Fruit fly (Drosophila melanogaster) whole organism, pupa: ENCODE measurements around the gene CG32645.

Source experiments
- CG10348 ChIP-seq: fragments of 200-800 bp; sonication (Bioruptor generic); IDR thresholded peaks from 2 replicates; pipeline ENCODE4 v1.3.6; 2022; ENCODE audit warnings: missing biosample characterization, missing genetic modification characterization
- CG12605 ChIP-seq: fragments of 200-800 bp; sonication (Bioruptor generic); IDR thresholded peaks from 2 replicates; pipeline ENCODE4 v1.3.6; 2022; ENCODE audit warnings: missing biosample characterization, missing genetic modification characterization
- CG13204 ChIP-seq: fragments of 200-800 bp; sonication (Bioruptor generic); optimal IDR thresholded peaks from 2 replicates; lab custom pipeline; 2018; ENCODE audit warnings: missing biosample characterization, mild to moderate bottlenecking, missing genetic modification characterization, moderate library complexity
- CG14655 ChIP-seq: fragments of 200-800 bp; sonication (Bioruptor generic); optimal IDR thresholded peaks from 3 replicates; lab custom pipeline; 2017; ENCODE audit warnings: mild to moderate bottlenecking, missing biosample characterization, missing genetic modification reagents, missing genetic modification characterization
- CG15710 ChIP-seq: fragments of 200-800 bp; sonication (Bioruptor generic); optimal IDR thresholded peaks from 2 replicates; lab custom pipeline; 2018; ENCODE audit warnings: missing biosample characterization, mild to moderate bottlenecking, missing genetic modification characterization, moderate library complexity
- CG17806 ChIP-seq: fragments of 200-800 bp; sonication (Bioruptor generic); optimal IDR thresholded peaks from 2 replicates; lab custom pipeline; 2018; ENCODE audit warnings: missing biosample characterization, mild to moderate bottlenecking, missing genetic modification characterization, moderate library complexity
- CG32121 ChIP-seq: fragments of 200-800 bp; sonication (Bioruptor generic); IDR thresholded peaks from 2 replicates; pipeline ENCODE4 v1.3.6; 2022; ENCODE audit warnings: missing biosample characterization, missing genetic modification characterization
- CG34367 ChIP-seq: fragments of 200-800 bp; sonication (Bioruptor generic); optimal IDR thresholded peaks from 2 replicates; lab custom pipeline; 2018; ENCODE audit warnings: missing biosample characterization, mild to moderate bottlenecking, missing genetic modification characterization
- CG4496 ChIP-seq: fragments of 200-800 bp; sonication (Bioruptor generic); IDR thresholded peaks from 3 replicates; pipeline ENCODE4 v1.3.6; 2022; ENCODE audit warnings: missing biosample characterization, missing genetic modification characterization
- CG8159 ChIP-seq: fragments of 200-800 bp; sonication (Bioruptor generic); optimal IDR thresholded peaks from 3 replicates; lab custom pipeline; 2018; ENCODE audit warnings: missing biosample characterization, mild to moderate bottlenecking, missing genetic modification characterization, moderate library complexity
- CG8301 ChIP-seq: fragments of 200-800 bp; sonication (Bioruptor generic); optimal IDR thresholded peaks from 2 replicates; lab custom pipeline; 2018; ENCODE audit warnings: missing biosample characterization, mild to moderate bottlenecking, missing genetic modification characterization
- CG9948 ChIP-seq: fragments of 200-800 bp; sonication (Bioruptor generic); optimal IDR thresholded peaks from 2 replicates; lab custom pipeline; 2018; ENCODE audit warnings: missing biosample characterization, mild to moderate bottlenecking, missing genetic modification characterization, moderate library complexity
- D1 ChIP-seq: fragments of 200-800 bp; sonication (Bioruptor generic); optimal IDR thresholded peaks from 2 replicates; lab custom pipeline; 2018; ENCODE audit warnings: missing biosample characterization, mild to moderate bottlenecking, missing genetic modification characterization, moderate library complexity
- EcR ChIP-seq: fragments of 200-800 bp; sonication (Bioruptor generic); optimal IDR thresholded peaks from 3 replicates; lab custom pipeline; 2019; ENCODE audit warnings: missing biosample characterization, missing genetic modification characterization, mild to moderate bottlenecking, moderate library complexity, missing genetic modification reagents
- Ets98B ChIP-seq: fragments of 200-800 bp; sonication (Bioruptor generic); IDR thresholded peaks from 2 replicates; pipeline ENCODE4 v1.3.6; 2022; ENCODE audit warnings: missing biosample characterization, missing genetic modification characterization
- Pif1A ChIP-seq: fragments of 200-800 bp; sonication (Bioruptor generic); optimal IDR thresholded peaks from 3 replicates; lab custom pipeline; 2016; ENCODE audit warnings: missing biosample characterization, missing genetic modification characterization
- Pif1B ChIP-seq: fragments of 200-800 bp; sonication (Bioruptor generic); optimal IDR thresholded peaks from 3 replicates; lab custom pipeline; 2016; ENCODE audit warnings: missing biosample characterization, missing genetic modification characterization
- Snoo ChIP-seq: fragments of 200-800 bp; sonication (Bioruptor generic); optimal IDR thresholded peaks from 3 replicates; lab custom pipeline; 2017; ENCODE audit warnings: missing biosample characterization, mild to moderate bottlenecking, missing genetic modification characterization, inconsistent platforms
- fd96Ca ChIP-seq: fragments of 200-800 bp; sonication (Bioruptor generic); IDR thresholded peaks from 3 replicates; pipeline ENCODE4 v1.3.6; 2022; ENCODE audit warnings: missing biosample characterization, missing genetic modification characterization
- gl ChIP-seq: fragments of 200-800 bp; sonication (Bioruptor generic); optimal IDR thresholded peaks from 2 replicates; lab custom pipeline; 2018; ENCODE audit warnings: missing biosample characterization, mild to moderate bottlenecking, missing genetic modification characterization
- rn ChIP-seq: fragments of 200-800 bp; sonication (Bioruptor generic); IDR thresholded peaks from 2 replicates; pipeline ENCODE4 v1.3.6; 2022; ENCODE audit warnings: missing biosample characterization, missing genetic modification characterization

Gene CG32645

DNA sequence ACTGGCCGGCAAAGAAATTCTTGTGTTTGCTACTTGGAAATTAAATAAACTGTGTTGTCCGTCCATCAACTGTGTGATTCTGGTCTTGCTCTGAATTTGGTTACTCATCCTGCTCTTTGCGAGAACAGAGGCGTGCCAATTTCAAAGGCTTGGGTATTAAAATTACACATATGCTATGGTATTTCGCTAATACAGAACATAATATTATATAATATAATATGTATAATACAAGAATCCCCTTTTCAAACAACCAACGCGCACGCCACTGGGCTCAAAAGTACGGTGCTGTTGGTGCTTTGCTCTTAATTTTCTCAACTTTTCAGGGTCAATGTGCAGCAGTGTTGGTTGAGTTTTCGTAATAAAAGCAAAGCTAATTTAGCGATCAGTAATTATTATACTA is 39.1 kb upstream of the CG32645 start:
- TF ChIP-seq CG34367 (tag; lab: Kevin White, UChicago) (peak; percentile 29), CG4496 (GFP tag; lab: Robert Waterston, UW) (peak; percentile 90), CG8301 (peak; percentile 47), CG15710 (tag; lab: Kevin White, UChicago) (peak; percentile 55), CG32121 (peak; percentile 76; the same call in 1 of the 2 replicates), CG8159 (tag; lab: Kevin White, UChicago) (peak; percentile 28), EcR (GFP tag; lab: Kevin White, UChicago) (no peak), Pif1B (GFP tag; lab: Kevin White, UChicago) (peak; percentile 59), gl (no peak), Snoo (tag; lab: Kevin White, UChicago) (peak; percentile 73), Ets98B (GFP tag; lab: Robert Waterston, UW) (peak; percentile 76), CG10348 (0 out of 2 replicates have a peak, but pooled peaks have one; percentile 33), rn (GFP tag; lab: Robert Waterston, UW) (peak; percentile 38; the same call in 1 of the 2 replicates), Pif1A (GFP tag; lab: Kevin White, UChicago) (peak; percentile 44), CG13204 (GFP tag; lab: Kevin White, UChicago) (no peak), D1 (no peak), CG9948 (tag; lab: Kevin White, UChicago) (peak; percentile 52), CG14655 (no peak), fd96Ca (GFP tag; lab: Robert Waterston, UW) (peak; percentile 81), CG12605 (GFP tag; lab: Robert Waterston, UW) (peak; percentile 37; the same call in 1 of the 2 replicates), CG17806 (tag; lab: Kevin White, UChicago) (peak; percentile 43)

DNA sequence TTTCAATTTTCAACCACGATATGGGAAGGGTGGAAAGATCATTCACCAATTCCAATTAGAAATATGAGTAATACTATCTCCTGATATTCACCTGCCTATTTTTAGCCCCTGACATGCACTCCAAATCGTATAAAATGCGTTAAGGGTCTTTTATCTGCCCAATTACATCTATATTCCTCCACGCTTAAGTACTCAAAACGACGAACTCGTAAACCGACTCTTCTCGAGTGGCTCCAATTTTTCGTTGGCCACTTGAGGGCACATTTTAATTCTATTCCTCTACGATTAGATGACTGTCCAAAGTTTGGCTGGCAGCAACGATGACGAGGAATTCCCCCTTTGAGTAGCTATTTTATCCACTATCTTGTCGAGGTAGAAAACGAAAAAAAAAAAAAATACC is 37.2 kb upstream of the CG32645 start:
- TF ChIP-seq Pif1A (GFP tag; lab: Kevin White, UChicago) = no peak
- no peak for TF ChIP-seq Ets98B (GFP tag; lab: Robert Waterston, UW)
- no peak for TF ChIP-seq fd96Ca (GFP tag; lab: Robert Waterston, UW)
- no peak for TF ChIP-seq CG8301
- TF ChIP-seq CG4496 (GFP tag; lab: Robert Waterston, UW) = no peak
- no peak for TF ChIP-seq CG8159 (tag; lab: Kevin White, UChicago)
- no peak for TF ChIP-seq D1
- no peak for TF ChIP-seq CG34367 (tag; lab: Kevin White, UChicago)
- TF ChIP-seq Snoo (tag; lab: Kevin White, UChicago) = no peak
- TF ChIP-seq Pif1B (GFP tag; lab: Kevin White, UChicago) = no peak
- TF ChIP-seq CG12605 (GFP tag; lab: Robert Waterston, UW) = no peak
- TF ChIP-seq CG14655 = no peak
- TF ChIP-seq rn (GFP tag; lab: Robert Waterston, UW) = no peak
- no peak for TF ChIP-seq CG15710 (tag; lab: Kevin White, UChicago)
- TF ChIP-seq EcR (GFP tag; lab: Kevin White, UChicago) = no peak
- TF ChIP-seq CG17806 (tag; lab: Kevin White, UChicago) = no peak
- no peak for TF ChIP-seq CG9948 (tag; lab: Kevin White, UChicago)

DNA sequence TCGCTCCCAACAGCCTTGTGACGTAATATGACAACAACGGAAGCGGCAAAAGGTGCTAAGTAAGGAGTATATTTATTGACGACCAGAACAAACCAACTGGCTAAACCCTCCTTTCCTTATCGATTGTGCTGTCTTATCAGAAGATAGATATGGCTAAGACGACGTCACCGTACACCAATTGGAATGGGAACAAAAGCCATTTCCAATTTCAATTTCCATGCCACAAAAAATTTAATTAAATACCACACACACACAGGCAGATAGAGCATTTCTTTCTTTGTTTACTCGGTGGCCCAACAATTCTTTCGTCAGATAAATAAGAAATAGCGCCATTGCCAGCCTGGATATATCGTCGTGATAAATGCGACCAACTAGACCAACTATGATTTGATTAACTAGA is 34.4 kb upstream of the CG32645 start:
- TF ChIP-seq Snoo (tag; lab: Kevin White, UChicago) = no peak
- TF ChIP-seq CG13204 (GFP tag; lab: Kevin White, UChicago) = no peak
- no peak for TF ChIP-seq CG10348
- no peak for TF ChIP-seq gl
- TF ChIP-seq CG14655 = no peak
- TF ChIP-seq D1 = no peak
- no peak for TF ChIP-seq Pif1B (GFP tag; lab: Kevin White, UChicago)
- no peak for TF ChIP-seq Ets98B (GFP tag; lab: Robert Waterston, UW)
- no peak for TF ChIP-seq CG32121
- no peak for TF ChIP-seq CG8159 (tag; lab: Kevin White, UChicago)
- no peak for TF ChIP-seq CG12605 (GFP tag; lab: Robert Waterston, UW)
- no peak for TF ChIP-seq CG8301
- TF ChIP-seq fd96Ca (GFP tag; lab: Robert Waterston, UW) = no peak
- TF ChIP-seq CG15710 (tag; lab: Kevin White, UChicago) = no peak
- TF ChIP-seq, all 21 proteins: peak for 0

DNA sequence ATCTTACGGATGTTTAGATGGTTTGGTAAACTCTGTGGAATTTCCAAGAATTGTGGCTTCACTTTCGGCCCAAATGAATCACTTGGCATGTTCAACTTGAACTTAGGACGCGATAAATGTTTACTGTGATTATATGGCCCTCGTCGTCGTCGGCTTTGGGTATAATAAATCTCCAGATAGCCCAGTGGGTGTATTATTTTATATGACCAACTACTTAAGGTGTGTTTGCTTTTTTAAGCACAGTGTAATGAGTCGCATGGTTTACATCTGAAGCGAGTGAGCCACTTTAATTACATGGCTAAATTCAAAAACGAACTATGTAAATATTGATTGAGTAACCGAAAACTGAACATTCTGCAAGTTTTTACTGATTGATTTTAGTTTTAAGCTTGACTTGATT is 33.8 kb upstream of the CG32645 start:
- TF ChIP-seq CG13204 (GFP tag; lab: Kevin White, UChicago) (no peak), CG34367 (tag; lab: Kevin White, UChicago) (no peak), CG32121 (no peak), Pif1B (GFP tag; lab: Kevin White, UChicago) (no peak), CG15710 (tag; lab: Kevin White, UChicago) (no peak), D1 (no peak), CG8159 (tag; lab: Kevin White, UChicago) (no peak), EcR (GFP tag; lab: Kevin White, UChicago) (no peak), CG4496 (GFP tag; lab: Robert Waterston, UW) (no peak), CG17806 (tag; lab: Kevin White, UChicago) (no peak), rn (GFP tag; lab: Robert Waterston, UW) (no peak), CG8301 (no peak), fd96Ca (GFP tag; lab: Robert Waterston, UW) (no peak), CG12605 (GFP tag; lab: Robert Waterston, UW) (no peak), gl (no peak)
- TF ChIP-seq, all 21 proteins: peak for 0

DNA sequence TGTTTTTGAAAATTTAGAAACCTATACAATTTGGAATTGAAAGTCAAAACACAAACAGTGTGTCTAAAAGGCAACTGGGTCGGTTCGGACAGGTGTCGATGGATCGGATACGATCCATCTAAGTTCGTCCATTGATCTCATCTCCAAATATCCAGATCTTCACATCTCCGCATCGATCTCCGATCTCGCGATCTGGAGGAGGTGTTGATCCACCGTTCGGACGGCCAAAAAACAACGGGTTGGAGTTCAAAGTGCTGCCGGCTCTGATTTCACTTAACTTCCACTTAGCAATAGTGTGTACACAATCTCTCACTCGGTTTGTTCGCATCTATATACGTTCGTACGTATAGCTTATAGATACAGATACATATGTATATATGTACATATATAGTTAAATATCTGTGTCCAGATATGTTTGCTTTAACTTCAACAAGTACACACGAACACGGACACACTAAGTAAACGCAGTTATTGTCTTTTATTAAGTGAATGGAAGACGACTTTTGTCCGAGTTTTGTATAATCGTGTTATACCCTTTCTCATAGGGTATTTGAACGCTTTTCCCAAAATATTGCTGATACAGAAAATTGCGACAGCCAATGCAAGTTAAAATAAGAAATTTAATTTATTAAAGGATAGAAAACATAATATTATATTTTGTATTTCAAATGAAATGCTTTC is 30.7 kb upstream of the CG32645 start, which contains the start of gene Fer3HCH:
Gene Fer3HCH, minus strand, starts transcription at position 51 of the 681 bp plus-strand sequence.
- TF ChIP-seq CG9948 (tag; lab: Kevin White, UChicago) = no peak
- peak; percentile 21 for TF ChIP-seq CG14655
- no peak for TF ChIP-seq CG12605 (GFP tag; lab: Robert Waterston, UW)
- TF ChIP-seq CG10348 = no peak
- TF ChIP-seq EcR (GFP tag; lab: Kevin White, UChicago) = no peak
- no peak for TF ChIP-seq rn (GFP tag; lab: Robert Waterston, UW)
- peak; percentile 39 for TF ChIP-seq gl
- TF ChIP-seq D1 = no peak
- no peak for TF ChIP-seq CG8301
- TF ChIP-seq fd96Ca (GFP tag; lab: Robert Waterston, UW) = no peak
- no peak for TF ChIP-seq CG17806 (tag; lab: Kevin White, UChicago)
- no peak for TF ChIP-seq Snoo (tag; lab: Kevin White, UChicago)
- peak; percentile 9 for TF ChIP-seq CG15710 (tag; lab: Kevin White, UChicago)
- TF ChIP-seq CG8159 (tag; lab: Kevin White, UChicago) = peak; percentile 26
- TF ChIP-seq Ets98B (GFP tag; lab: Robert Waterston, UW) = peak; percentile 8; the same call in 1 of the 2 replicates
- no peak for TF ChIP-seq Pif1B (GFP tag; lab: Kevin White, UChicago)
- TF ChIP-seq Pif1A (GFP tag; lab: Kevin White, UChicago) = no peak
- TF ChIP-seq CG32121 = no peak
- TF ChIP-seq CG4496 (GFP tag; lab: Robert Waterston, UW) = no peak
- TF ChIP-seq CG13204 (GFP tag; lab: Kevin White, UChicago) = no peak
- no peak for TF ChIP-seq CG34367 (tag; lab: Kevin White, UChicago)
